Worm (Caenorhabditis elegans): ENCODE measurements around the gene K06H7.2.

K06H7.2 gene

ce11 chrIII:8108490-8108889 lies 15.1 kb downstream of the K06H7.2 start, which contains the start of gene C14B9.3:
Gene C14B9.3 (plus strand): TSS chrIII:8108790.
- TF ChIP-seq ztf-4 (tag; optimal IDR thresholded peaks at IDR 0.05): no peak
- no peak for TF ChIP-seq nhr-67 (tag; optimal IDR thresholded peaks at IDR 0.05)
- TF ChIP-seq sea-2 (GFP tag; optimal IDR thresholded peaks at IDR 0.05): no peak
- no peak for TF ChIP-seq snpc-4 (tag; optimal IDR thresholded peaks at IDR 0.05)
- no peak for TF ChIP-seq pha-4 (tag; optimal IDR thresholded peaks at IDR 0.05)
- TF ChIP-seq jun-1 (tag; optimal IDR thresholded peaks at IDR 0.05): no peak
- no peak for TF ChIP-seq nhr-43 (tag; optimal IDR thresholded peaks at IDR 0.05; ENCODE audit: poor library complexity, severe bottlenecking)
- no peak for TF ChIP-seq egl-27 (tag; optimal IDR thresholded peaks at IDR 0.05)

- TF ChIP-seq ceh-9 (tag; optimal IDR thresholded peaks at IDR 0.05): no peak
- TF ChIP-seq egl-27 (tag; optimal IDR thresholded peaks at IDR 0.05): peak; percentile 74
- TF ChIP-seq fkh-10 (GFP tag; optimal IDR thresholded peaks at IDR 0.05): no peak
- no peak for TF ChIP-seq nhr-77 (tag; optimal IDR thresholded peaks at IDR 0.05)
- TF ChIP-seq lin-39 (tag; optimal IDR thresholded peaks at IDR 0.05): peak; percentile 80
- TF ChIP-seq nhr-43 (tag; optimal IDR thresholded peaks at IDR 0.05; ENCODE audit: poor library complexity, severe bottlenecking): peak; percentile 87
- TF ChIP-seq snpc-4 (tag; optimal IDR thresholded peaks at IDR 0.05): peak; percentile 23
- TF ChIP-seq zag-1 (tag; optimal IDR thresholded peaks at IDR 0.05): no peak
- TF ChIP-seq ZK546.5 (tag; optimal IDR thresholded peaks at IDR 0.05): no peak
- no peak for TF ChIP-seq elt-3 (tag; optimal IDR thresholded peaks at IDR 0.05)
- peak; percentile 78 for TF ChIP-seq hmg-11 (tag; optimal IDR thresholded peaks at IDR 0.05)
- peak; percentile 29 for TF ChIP-seq nhr-23 (tag; optimal IDR thresholded peaks at IDR 0.05)
- peak; percentile 35 for TF ChIP-seq elt-2 (tag; optimal IDR thresholded peaks at IDR 0.05)
- no peak for TF ChIP-seq nhr-67 (tag; optimal IDR thresholded peaks at IDR 0.05)
- TF ChIP-seq jun-1 (tag; optimal IDR thresholded peaks at IDR 0.05): peak; percentile 64
- TF ChIP-seq ztf-4 (tag; optimal IDR thresholded peaks at IDR 0.05): peak; percentile 52
- TF ChIP-seq nfya-1 (tag; optimal IDR thresholded peaks at IDR 0.05; ENCODE audit: insufficient read depth): peak; percentile 69
- peak; percentile 17 for TF ChIP-seq nhr-25 (tag; optimal IDR thresholded peaks at IDR 0.05)
- no peak for TF ChIP-seq ceh-82 (tag; optimal IDR thresholded peaks at IDR 0.05)
- TF ChIP-seq unc-62 (GFP tag; optimal IDR thresholded peaks at IDR 0.05): no peak
- peak; percentile 66 for TF ChIP-seq lsy-12 (tag; optimal IDR thresholded peaks at IDR 0.05)
- TF ChIP-seq ceh-28 (tag; optimal IDR thresholded peaks at IDR 0.05): no peak
- TF ChIP-seq nhr-11 (tag; optimal IDR thresholded peaks at IDR 0.05): no peak
- no peak for TF ChIP-seq pqm-1 (tag; optimal IDR thresholded peaks at IDR 0.05)
- TF ChIP-seq egl-5 (tag; optimal IDR thresholded peaks at IDR 0.05): peak; percentile 33
- no peak for TF ChIP-seq tbx-2 (tag; optimal IDR thresholded peaks at IDR 0.05)
- peak; percentile 36 for TF ChIP-seq lin-15B (tag; optimal IDR thresholded peaks at IDR 0.05)
- TF ChIP-seq nhr-237 (tag; optimal IDR thresholded peaks at IDR 0.05): no peak
- TF ChIP-seq eor-1 (tag; optimal IDR thresholded peaks at IDR 0.05): no peak
- TF ChIP-seq skn-1 (tag; optimal IDR thresholded peaks at IDR 0.05): peak; percentile 8
- peak; percentile 68 for TF ChIP-seq ama-1 (optimal IDR thresholded peaks at IDR 0.05)
- TF ChIP-seq pha-4 (tag; optimal IDR thresholded peaks at IDR 0.05): peak; percentile 74
These were observed 16.2 kb downstream of the K06H7.2 start for ce11 chrIII:8109459-8110057.

- no peak for TF ChIP-seq ceh-28 (tag; optimal IDR thresholded peaks at IDR 0.05)
- no peak for TF ChIP-seq elt-3 (tag; optimal IDR thresholded peaks at IDR 0.05)
- no peak for TF ChIP-seq nhr-28 (tag; optimal IDR thresholded peaks at IDR 0.05)
- no peak for TF ChIP-seq eor-1 (tag; optimal IDR thresholded peaks at IDR 0.05)
- TF ChIP-seq nhr-43 (tag; optimal IDR thresholded peaks at IDR 0.05; ENCODE audit: poor library complexity, severe bottlenecking): peak; percentile 36
These were observed 18.0 kb downstream of the K06H7.2 start for ce11 chrIII:8111347-8111746.

ce11 chrIII:8115877-8116276 lies 22.5 kb downstream of the K06H7.2 start:
- TF ChIP-seq ama-1 (optimal IDR thresholded peaks at IDR 0.05) (no peak), fkh-2 (tag; optimal IDR thresholded peaks at IDR 0.05) (no peak), mml-1 (tag; optimal IDR thresholded peaks at IDR 0.05) (no peak), elt-1 (tag; optimal IDR thresholded peaks at IDR 0.05) (no peak), elt-3 (tag; optimal IDR thresholded peaks at IDR 0.05) (no peak), egl-27 (tag; optimal IDR thresholded peaks at IDR 0.05) (no peak), ceh-82 (tag; optimal IDR thresholded peaks at IDR 0.05) (no peak)
